Fruit fly (Drosophila melanogaster): ENCODE measurements around the gene CG6184.
A peak's percentile ranks its signal among the peaks of the same experiment; 100 is the strongest.

CG6184 gene

dm6 chr3R:19672136-19672535 lies 14.5 kb upstream of the CG6184 start (continued):
- TF ChIP-seq pan (optimal IDR thresholded peaks at IDR 0.05) (no peak), pan (GFP tag; optimal IDR thresholded peaks at IDR 0.05 in 1 of 2, IDR thresholded peaks at IDR 0.05 in 1 of 2) (no peak), Ets97D (GFP tag; optimal IDR thresholded peaks at IDR 0.05) (no peak), CG17912 (GFP tag; optimal IDR thresholded peaks at IDR 0.05) (no peak), chm (GFP tag; IDR thresholded peaks at IDR 0.05) (no peak), CG10565 (GFP tag; optimal IDR thresholded peaks at IDR 0.05) (no peak), sens-2 (GFP tag; IDR thresholded peaks at IDR 0.05) (no peak), Blimp-1 (GFP tag; optimal IDR thresholded peaks at IDR 0.05) (no peak), tin (GFP tag; optimal IDR thresholded peaks at IDR 0.05) (no peak), az2 (GFP tag; optimal IDR thresholded peaks at IDR 0.05) (no peak), CG11456 (GFP tag; IDR thresholded peaks at IDR 0.05) (no peak), Antp (GFP tag; optimal IDR thresholded peaks at IDR 0.05) (no peak), B-H2 (GFP tag; optimal IDR thresholded peaks at IDR 0.05) (no peak), NC2β (GFP tag; optimal IDR thresholded peaks at IDR 0.05) (no peak), Hr78 (GFP tag; optimal IDR thresholded peaks at IDR 0.05) (no peak), CG10462 (GFP tag; optimal IDR thresholded peaks at IDR 0.05) (no peak), Atf3 (GFP tag; optimal IDR thresholded peaks at IDR 0.05) (no peak), Deaf1 (tag; optimal IDR thresholded peaks at IDR 0.05) (no peak), CG11560 (tag; IDR thresholded peaks at IDR 0.05) (no peak), Bgb (GFP tag; IDR thresholded peaks at IDR 0.05; ENCODE audit: partially characterized antibody) (peak; percentile 77), ERR (GFP tag; optimal IDR thresholded peaks at IDR 0.05) (no peak), ATbp (GFP tag; optimal IDR thresholded peaks at IDR 0.05) (no peak), fd3F (GFP tag; optimal IDR thresholded peaks at IDR 0.05) (no peak), CG5245 (GFP tag; optimal IDR thresholded peaks at IDR 0.05) (no peak), CG30403 (GFP tag; optimal IDR thresholded peaks at IDR 0.05) (no peak), CG15011 (GFP tag; optimal IDR thresholded peaks at IDR 0.05) (no peak), tll (GFP tag; optimal IDR thresholded peaks at IDR 0.05) (no peak), CG18619 (GFP tag; optimal IDR thresholded peaks at IDR 0.05) (no peak), Ssrp (tag; optimal IDR thresholded peaks at IDR 0.05) (no peak), Myb (GFP tag; optimal IDR thresholded peaks at IDR 0.05) (no peak), dimm (GFP tag; IDR thresholded peaks at IDR 0.05) (no peak), ase (GFP tag; IDR thresholded peaks at IDR 0.05) (no peak), dati (GFP tag; IDR thresholded peaks at IDR 0.05) (no peak), onecut (GFP tag; IDR thresholded peaks at IDR 0.05) (no peak), CG31365 (tag; optimal IDR thresholded peaks at IDR 0.05) (no peak), Lpt (GFP tag; optimal IDR thresholded peaks at IDR 0.05) (no peak), lola (GFP tag; optimal IDR thresholded peaks at IDR 0.05) (no peak), Eip74EF (GFP tag; optimal IDR thresholded peaks at IDR 0.05) (no peak), vnd (GFP tag; IDR thresholded peaks at IDR 0.05; ENCODE audit: partially characterized antibody) (0 out of 3 replicates have a peak, but pooled peaks have one; percentile 30), CG12104 (GFP tag; optimal IDR thresholded peaks at IDR 0.05) (peak; percentile 16), CG17568 (GFP tag; optimal IDR thresholded peaks at IDR 0.05) (no peak), MTF-1 (GFP tag; optimal IDR thresholded peaks at IDR 0.05; ENCODE audit: borderline replicate concordance) (no peak), chif (GFP tag; optimal IDR thresholded peaks at IDR 0.05) (no peak), CG12236 (GFP tag; optimal IDR thresholded peaks at IDR 0.05) (no peak), bab2 (GFP tag; optimal IDR thresholded peaks at IDR 0.05) (no peak), lilli (GFP tag; optimal IDR thresholded peaks at IDR 0.05) (no peak), Xrp1 (GFP tag; IDR thresholded peaks at IDR 0.05) (no peak), bsh (GFP tag; optimal IDR thresholded peaks at IDR 0.05) (no peak), CG16779 (GFP tag; IDR thresholded peaks at IDR 0.05) (no peak), gfzf (GFP tag; optimal IDR thresholded peaks at IDR 0.05) (no peak), crp (GFP tag; optimal IDR thresholded peaks at IDR 0.05) (no peak)
